Worm (Caenorhabditis elegans) whole organism, L2 larva: ENCODE results near the gene T24D3.2.

ENCODE experiments used
- mdl-1 ChIP-seq, 2 experiments: fragments of 150-350 bp in 1 of 2; sonication (generic microtip) in 1 of 2; optimal IDR thresholded peaks; 2 replicates each; lab custom pipeline; 2017; ENCODE audit warnings: missing biosample characterization in 2 of 2, missing genetic modification characterization in 2 of 2
- unc-62 ChIP-seq: fragments of 150-350 bp; optimal IDR thresholded peaks from 2 replicates; lab custom pipeline; 2014; ENCODE audit warnings: missing biosample characterization, missing genetic modification reagents, missing genetic modification characterization

- TF ChIP-seq mdl-1 (tag; optimal IDR thresholded peaks at IDR 0.05; lab: Kevin White, UChicago), result no peak
- TF ChIP-seq unc-62 (GFP tag; lab: Kevin White, UChicago), result no peak
Measured at ce11 chrX:12454290-12454795, 28.8 kb downstream of the T24D3.2 start, which contains the start of the genes T18D3.9 and T18D3.1.
